Fruit fly (Drosophila melanogaster) whole organism, embryonic: ENCODE results near the gene Sidpn.

Experiments
- ATbp ChIP-seq: fragments of 200-800 bp; sonication (Bioruptor generic); optimal IDR thresholded peaks from 2 replicates; lab custom pipeline; 2017; ENCODE audit warnings: missing biosample characterization, mild to moderate bottlenecking, missing genetic modification characterization, missing genetic modification reagents
- Asciz ChIP-seq: fragments of 200-800 bp; sonication (Bioruptor generic); optimal IDR thresholded peaks from 2 replicates; lab custom pipeline; 2017; ENCODE audit warnings: missing biosample characterization, mild to moderate bottlenecking, missing genetic modification characterization, missing genetic modification reagents
- CG11247 ChIP-seq: fragments of 200-800 bp; sonication (Bioruptor generic); IDR thresholded peaks from 2 replicates; pipeline ENCODE4 v1.3.6; 2022; ENCODE audit warnings: missing biosample characterization, missing genetic modification characterization
- CG11398 ChIP-seq: fragments of 200-800 bp; sonication (Bioruptor generic); optimal IDR thresholded peaks from 2 replicates; lab custom pipeline; 2016; ENCODE audit warnings: missing biosample characterization, missing genetic modification characterization
- CG11504 ChIP-seq: fragments of 200-800 bp; sonication (Bioruptor generic); optimal IDR thresholded peaks from 3 replicates; lab custom pipeline; 2019; ENCODE audit warnings: missing biosample characterization, mild to moderate bottlenecking, missing genetic modification characterization, moderate library complexity
- CG12219 ChIP-seq: fragments of 200-800 bp; sonication (Bioruptor generic); optimal IDR thresholded peaks from 3 replicates; lab custom pipeline; 2018; ENCODE audit warnings: missing biosample characterization, mild to moderate bottlenecking, missing genetic modification characterization
- CG12942 ChIP-seq: fragments of 200-800 bp; sonication (Bioruptor generic); optimal IDR thresholded peaks from 3 replicates; lab custom pipeline; 2016; ENCODE audit warnings: missing biosample characterization, missing genetic modification characterization
- CG14710 ChIP-seq: fragments of 200-800 bp; sonication (Bioruptor generic); optimal IDR thresholded peaks from 3 replicates; lab custom pipeline; 2019; ENCODE audit warnings: missing biosample characterization, mild to moderate bottlenecking, missing genetic modification characterization, moderate library complexity
- CG1603 ChIP-seq: fragments of 200-800 bp; sonication (Bioruptor generic); optimal IDR thresholded peaks from 2 replicates; lab custom pipeline; 2019; ENCODE audit warnings: missing biosample characterization, mild to moderate bottlenecking, missing genetic modification characterization, moderate library complexity
- CG43689 ChIP-seq: fragments of 200-800 bp; sonication (Bioruptor generic); IDR thresholded peaks from 2 replicates; pipeline ENCODE4 v1.3.6; 2022; ENCODE audit warnings: missing biosample characterization, missing genetic modification characterization
- CG6254 ChIP-seq: fragments of 200-800 bp; sonication (Bioruptor generic); optimal IDR thresholded peaks from 3 replicates; lab custom pipeline; 2017; ENCODE audit warnings: mild to moderate bottlenecking, missing biosample characterization, missing genetic modification reagents, missing genetic modification characterization
- CG8388 ChIP-seq: fragments of 200-800 bp; sonication (Bioruptor generic); optimal IDR thresholded peaks from 2 replicates; lab custom pipeline; 2019; ENCODE audit warnings: missing biosample characterization, mild to moderate bottlenecking, missing genetic modification characterization, moderate library complexity
- Doc3 ChIP-seq: fragments of 200-800 bp; sonication (Bioruptor generic); IDR thresholded peaks from 3 replicates; pipeline ENCODE4 v1.3.6; 2022; ENCODE audit warnings: missing biosample characterization, missing genetic modification characterization; ENCODE audit not compliant: partially characterized antibody
- Ets97D ChIP-seq: fragments of 200-800 bp; sonication (Bioruptor generic); optimal IDR thresholded peaks from 3 replicates; lab custom pipeline; 2016; ENCODE audit warnings: missing biosample characterization, missing genetic modification characterization
- HLH3B ChIP-seq: fragments of 200-800 bp; sonication (Bioruptor generic); IDR thresholded peaks from 2 replicates; pipeline ENCODE4 v1.3.6; 2022; ENCODE audit warnings: missing biosample characterization, missing genetic modification characterization
- MBD-R2 ChIP-seq: fragments of 200-800 bp; sonication (Bioruptor generic); IDR thresholded peaks from 2 replicates; pipeline ENCODE4 v1.3.6; 2022; ENCODE audit warnings: missing biosample characterization, missing genetic modification characterization
- MTF-1 ChIP-seq: fragments of 200-800 bp; sonication (Bioruptor generic); optimal IDR thresholded peaks from 2 replicates; lab custom pipeline; 2018; ENCODE audit warnings: missing biosample characterization, mild to moderate bottlenecking, missing genetic modification characterization, borderline replicate concordance
- Med ChIP-seq: fragments of 200-800 bp; sonication (Bioruptor generic); peaks from one replicate; lab custom pipeline; 2016; ENCODE audit warnings: missing biosample characterization, missing genetic modification characterization, mild to moderate bottlenecking, inconsistent platforms, moderate library complexity
- Sox100B ChIP-seq: fragments of 200-800 bp; sonication (Bioruptor generic); optimal IDR thresholded peaks from 3 replicates; lab custom pipeline; 2018; ENCODE audit warnings: missing biosample characterization, mild to moderate bottlenecking, missing genetic modification characterization
- bowl ChIP-seq: fragments of 200-800 bp; sonication (Bioruptor generic); IDR thresholded peaks from 2 replicates; pipeline ENCODE4 v1.3.6; 2022; ENCODE audit warnings: missing biosample characterization, missing genetic modification characterization
- bsh ChIP-seq, 2 experiments: fragments of 200-800 bp; sonication (Bioruptor generic); optimal IDR thresholded peaks; 2 replicates each; lab custom pipeline; 2017 to 2018; ENCODE audit warnings: mild to moderate bottlenecking in 2 of 2, missing biosample characterization in 2 of 2, missing genetic modification characterization in 2 of 2, moderate library complexity in 1 of 2
- cg ChIP-seq: fragments of 200-800 bp; sonication (Bioruptor generic); optimal IDR thresholded peaks from 3 replicates; lab custom pipeline; 2019; ENCODE audit warnings: missing biosample characterization, mild to moderate bottlenecking, missing genetic modification characterization, moderate library complexity
- ci ChIP-seq: fragments of 200-800 bp; sonication (Bioruptor generic); IDR thresholded peaks from 3 replicates; pipeline ENCODE4 v1.3.6; 2022; ENCODE audit warnings: missing biosample characterization, missing genetic modification characterization
- grau ChIP-seq: fragments of 200-800 bp; optimal IDR thresholded peaks from 3 replicates; lab custom pipeline; 2019; ENCODE audit warnings: missing biosample characterization, mild to moderate bottlenecking, missing genetic modification characterization, moderate library complexity
- lov ChIP-seq, 2 experiments: fragments of 200-800 bp in 1 of 2; fragments of >200 bp in 1 of 2; sonication (Bioruptor generic) in 1 of 2; IDR thresholded peaks in 1 of 2; optimal IDR thresholded peaks in 1 of 2; 2 replicates in 1 of 2; 3 replicates in 1 of 2; pipeline versions ENCODE4 v1.3.6 to Lab custom; 2017 to 2022; ENCODE audit warnings: missing biosample characterization in 1 of 2, missing genetic modification characterization in 1 of 2
- onecut ChIP-seq: fragments of 200-800 bp; sonication (Bioruptor generic); IDR thresholded peaks from 2 replicates; pipeline ENCODE4 v1.3.6; 2022; ENCODE audit warnings: missing biosample characterization, missing genetic modification characterization
- org-1 ChIP-seq: fragments of 200-800 bp; sonication (Bioruptor generic); optimal IDR thresholded peaks from 2 replicates; lab custom pipeline; 2017; ENCODE audit warnings: missing biosample characterization, missing genetic modification characterization
- pb ChIP-seq: fragments of 200-800 bp; sonication (Bioruptor generic); optimal IDR thresholded peaks from 3 replicates; lab custom pipeline; 2016; ENCODE audit warnings: missing biosample characterization, missing genetic modification characterization
- slbo ChIP-seq: fragments of 200-800 bp; sonication (Bioruptor generic); IDR thresholded peaks from 2 replicates; pipeline ENCODE4 v1.3.6; 2022; ENCODE audit warnings: missing biosample characterization, missing genetic modification characterization
- slou ChIP-seq: fragments of 200-800 bp; sonication (Bioruptor generic); optimal IDR thresholded peaks from 3 replicates; lab custom pipeline; 2016; ENCODE audit warnings: missing biosample characterization, missing genetic modification characterization
- sna ChIP-seq: fragments of 200-800 bp; sonication (Bioruptor generic); IDR thresholded peaks from 2 replicates; pipeline ENCODE4 v1.3.6; 2022; ENCODE audit warnings: missing biosample characterization, missing genetic modification characterization; ENCODE audit not compliant: partially characterized antibody
- stwl ChIP-seq: fragments of 200-800 bp; sonication (Bioruptor generic); optimal IDR thresholded peaks from 3 replicates; lab custom pipeline; 2018; ENCODE audit warnings: missing biosample characterization, mild to moderate bottlenecking, missing genetic modification characterization, moderate library complexity
- ttk ChIP-seq: fragments of 200-800 bp; sonication (Bioruptor generic); IDR thresholded peaks from 2 replicates; pipeline ENCODE4 v2.1.2; 2022; ENCODE audit warnings: missing biosample characterization, missing genetic modification characterization
- unpg ChIP-seq: fragments of 200-800 bp; sonication (Bioruptor generic); optimal IDR thresholded peaks from 3 replicates; lab custom pipeline; 2018; ENCODE audit warnings: missing biosample characterization, mild to moderate bottlenecking, missing genetic modification characterization, moderate library complexity
- wek ChIP-seq: fragments of 200-800 bp; sonication (Bioruptor generic); optimal IDR thresholded peaks from 3 replicates; lab custom pipeline; 2018; ENCODE audit warnings: missing biosample characterization, mild to moderate bottlenecking, missing genetic modification characterization, moderate library complexity

The Sidpn gene

DNA sequence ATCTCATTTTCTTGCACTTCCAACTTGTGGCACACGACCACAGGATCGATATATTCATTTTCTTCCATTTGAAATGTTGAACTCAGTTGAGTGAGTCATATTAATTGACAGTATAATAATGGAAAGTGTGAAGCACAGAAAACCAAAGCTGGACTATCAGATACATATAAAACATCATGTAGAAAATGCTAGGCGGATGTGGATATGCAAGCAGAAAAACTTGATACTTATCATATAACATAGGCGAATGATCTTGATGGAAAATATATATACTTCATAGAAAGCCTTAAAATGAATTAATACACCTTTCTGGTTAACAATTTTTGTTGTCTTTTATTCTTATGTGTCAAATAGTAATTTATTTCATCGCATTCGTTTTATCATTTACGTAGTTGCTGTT lies 51.4 kb downstream of the Sidpn start, which contains the start of gene CG10700 (continued):
- TF ChIP-seq CG14710 (no peak), pb (no peak), CG12942 (GFP tag; lab: Kevin White, UChicago) (no peak)

dm6 chr2L:19079742-19080141 lies 52.2 kb downstream of the Sidpn start:
- TF ChIP-seq CG43689 (peak; percentile 41; the same call in 1 of the 2 replicates), sna (peak; percentile 35; the same call in 1 of the 2 replicates), unpg (GFP tag; lab: Kevin White, UChicago) (peak; percentile 10), CG11504 (peak; percentile 99), MBD-R2 (GFP tag; lab: Robert Waterston, UW) (0 out of 2 replicates have a peak, but pooled peaks have one; percentile 21), onecut (GFP tag; lab: Robert Waterston, UW) (no peak), org-1 (GFP tag; lab: Kevin White, UChicago) (peak; percentile 7), Asciz (GFP tag; lab: Kevin White, UChicago) (peak; percentile 31), CG11247 (GFP tag; lab: Robert Waterston, UW) (no peak), lov (optimal IDR thresholded peaks at IDR 0.05; lab: Kevin White, UChicago) (no peak), lov (GFP tag; IDR thresholded peaks at IDR 0.05; lab: Robert Waterston, UW) (0 out of 3 replicates have a peak, but pooled peaks have one; percentile 47), Ets97D (GFP tag; lab: Kevin White, UChicago) (peak; percentile 59), cg (peak; percentile 35), Sox100B (no peak), Med (GFP tag; lab: Kevin White, UChicago) (peak; percentile 61), ATbp (GFP tag; lab: Kevin White, UChicago) (peak; percentile 5), ttk (GFP tag; lab: Robert Waterston, UW) (no peak), CG11398 (GFP tag; lab: Kevin White, UChicago) (no peak), CG6254 (peak; percentile 8), slou (no peak), bowl (GFP tag; lab: Robert Waterston, UW) (peak; percentile 18; the same call in 1 of the 2 replicates), slbo (GFP tag; lab: Robert Waterston, UW) (0 out of 2 replicates have a peak, but pooled peaks have one; percentile 10), wek (GFP tag; lab: Kevin White, UChicago) (peak; percentile 16), CG1603 (tag; lab: Kevin White, UChicago) (peak; percentile 33), HLH3B (GFP tag; lab: Robert Waterston, UW) (0 out of 2 replicates have a peak, but pooled peaks have one; percentile 4), Doc3 (GFP tag; lab: Robert Waterston, UW) (0 out of 3 replicates have a peak, but pooled peaks have one; percentile 24), bsh (GFP tag; optimal IDR thresholded peaks at IDR 0.05; lab: Kevin White, UChicago) (peak in 1 of 2 experiments; percentile 22), grau (tag; lab: Kevin White, UChicago) (no peak), stwl (peak; percentile 65), ci (GFP tag; lab: Robert Waterston, UW) (peak; percentile 88), CG12219 (peak; percentile 25), CG8388 (GFP tag; lab: Kevin White, UChicago) (no peak), MTF-1 (peak; percentile 27)
